Worm (Caenorhabditis elegans): ENCODE data around the gene C37C3.17.

C37C3.17 gene

DNA sequence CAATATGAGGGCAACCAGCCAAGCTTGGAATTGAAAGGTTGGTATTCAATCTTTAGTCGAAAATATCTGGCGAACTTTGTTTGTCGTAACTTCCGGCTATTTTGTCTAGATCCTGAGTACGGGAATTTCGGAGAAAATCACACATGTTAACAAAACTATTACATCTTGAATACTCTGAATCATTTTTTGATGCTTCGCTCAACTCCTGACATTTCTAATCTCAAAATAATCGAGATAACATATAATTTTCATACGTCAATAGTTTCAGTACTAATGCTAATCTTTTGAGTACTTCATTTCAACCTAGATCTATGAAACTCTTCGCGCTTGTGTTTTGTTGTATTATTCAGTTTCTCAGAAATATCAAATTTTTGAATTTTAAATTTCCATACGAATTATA lies 39.5 kb upstream of the C37C3.17 start:
- TF ChIP-seq Y95B8A.8 (GFP tag; IDR thresholded peaks at IDR 0.05), result no peak
- TF ChIP-seq dpff-1 (tag; optimal IDR thresholded peaks at IDR 0.05), result no peak
- no peak for TF ChIP-seq efl-1 (GFP tag; optimal IDR thresholded peaks at IDR 0.05)
- no peak for TF ChIP-seq Y56A3A.18 (GFP tag; IDR thresholded peaks at IDR 0.05)
- TF ChIP-seq B0035.1 (tag; optimal IDR thresholded peaks at IDR 0.05), result no peak
- TF ChIP-seq madf-10 (tag; optimal IDR thresholded peaks at IDR 0.05), result no peak
- TF ChIP-seq nhr-179 (tag; optimal IDR thresholded peaks at IDR 0.05), result no peak
- TF ChIP-seq cebp-1 (GFP tag; IDR thresholded peaks at IDR 0.05), result no peak
- TF ChIP-seq cebp-1 (tag; optimal IDR thresholded peaks at IDR 0.05), result no peak
- no peak for TF ChIP-seq nhr-80 (tag; optimal IDR thresholded peaks at IDR 0.05)
- no peak for TF ChIP-seq ztf-26 (tag; optimal IDR thresholded peaks at IDR 0.05)
- TF ChIP-seq ZK185.1 (tag; optimal IDR thresholded peaks at IDR 0.05; ENCODE audit: poor library complexity, severe bottlenecking), result no peak
- no peak for TF ChIP-seq K11D2.4 (GFP tag; IDR thresholded peaks at IDR 0.05)
- TF ChIP-seq ztf-28 (GFP tag; IDR thresholded peaks at IDR 0.05), result no peak
- TF ChIP-seq Y67H2A.10 (GFP tag; conservative IDR thresholded peaks at IDR 0.05), result no peak
- no peak for TF ChIP-seq nfya-2 (GFP tag; IDR thresholded peaks at IDR 0.05)
- TF ChIP-seq lin-35 (GFP tag; optimal IDR thresholded peaks at IDR 0.05), result no peak

DNA sequence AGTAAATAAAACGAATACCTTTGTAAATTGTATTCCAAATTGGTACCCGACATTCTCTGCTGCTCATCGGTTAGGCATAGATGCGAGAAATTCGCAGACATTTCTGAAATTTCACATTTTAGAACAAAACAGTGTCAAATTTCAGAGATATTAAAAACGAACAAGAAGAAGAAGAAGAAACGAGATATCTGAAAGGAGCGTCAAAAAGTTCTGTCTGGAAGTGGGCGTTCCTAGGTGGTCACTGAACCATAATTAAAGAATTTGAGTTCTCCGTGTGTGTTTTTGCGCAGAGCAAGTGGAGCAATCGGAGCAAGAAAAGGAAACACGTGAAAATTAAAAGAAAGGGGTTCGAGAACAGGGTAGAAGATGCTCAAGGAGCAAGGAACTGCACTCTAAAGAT lies 38.1 kb upstream of the C37C3.17 start, which contains the start of gene F40A3.7:
F40A3.7 (minus strand) TSS at position 101 of the 400 bp plus-strand sequence.
- no peak for TF ChIP-seq ceh-100 (GFP tag; IDR thresholded peaks at IDR 0.05)
- no peak for TF ChIP-seq Y53G8AR.9 (GFP tag; conservative IDR thresholded peaks at IDR 0.05)
- TF ChIP-seq egrh-3 (GFP tag; IDR thresholded peaks at IDR 0.05), result no peak
- no peak for TF ChIP-seq rec-8 (tag; optimal IDR thresholded peaks at IDR 0.05)
- TF ChIP-seq mes-4 (tag; optimal IDR thresholded peaks at IDR 0.05), result no peak
- TF ChIP-seq ztf-6 (GFP tag; IDR thresholded peaks at IDR 0.05), result no peak
- TF ChIP-seq zfh-2 (GFP tag; conservative IDR thresholded peaks at IDR 0.05), result no peak
- no peak for TF ChIP-seq cebp-2 (GFP tag; IDR thresholded peaks at IDR 0.05)
- TF ChIP-seq tlf-1 (GFP tag; optimal IDR thresholded peaks at IDR 0.05), result no peak

- TF ChIP-seq hmg-1.2 (GFP tag; IDR thresholded peaks at IDR 0.05) (peak; percentile 22; the same call in 1 of the 2 replicates), ZK185.1 (tag; optimal IDR thresholded peaks at IDR 0.05; ENCODE audit: poor library complexity, severe bottlenecking) (no peak), aptf-2 (GFP tag; conservative IDR thresholded peaks at IDR 0.05) (no peak)
Measured at ce11 chrV:7893812-7894381, 32.2 kb upstream of the C37C3.17 start, which contains the start of gene F40A3.6. Gene F40A3.6, minus strand, starts transcription at chrV:7893862.

DNA sequence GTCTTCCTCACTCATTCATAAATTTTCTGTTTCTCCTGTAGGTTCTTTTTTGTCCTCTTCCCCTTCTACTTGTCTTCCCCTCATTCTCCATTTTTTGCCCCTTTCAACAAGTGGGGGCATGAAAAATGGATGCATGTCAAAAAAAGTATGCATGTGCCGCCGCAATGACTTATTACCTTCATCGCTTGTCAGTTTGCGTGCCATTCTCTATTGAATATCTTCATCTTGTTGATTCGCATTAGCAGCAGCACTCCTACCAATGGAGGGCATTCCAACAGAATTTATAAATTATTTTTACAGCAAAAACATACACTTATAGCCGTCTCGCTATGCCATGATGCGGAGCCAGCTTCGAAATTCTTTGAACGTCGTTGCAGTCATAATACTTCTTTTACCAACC lies 29.5 kb upstream of the C37C3.17 start, which contains the start of gene F40A3.1:
F40A3.1 (plus strand) TSS at position 301 of the 400 bp plus-strand sequence.
- no peak for TF ChIP-seq ets-4 (GFP tag; optimal IDR thresholded peaks at IDR 0.05)
- no peak for TF ChIP-seq rcor-1 (GFP tag; IDR thresholded peaks at IDR 0.05)
- TF ChIP-seq nhr-80 (tag; optimal IDR thresholded peaks at IDR 0.05), result no peak
- TF ChIP-seq attf-5 (GFP tag; optimal IDR thresholded peaks at IDR 0.05), result no peak
- TF ChIP-seq snpc-4 (GFP tag; optimal IDR thresholded peaks at IDR 0.05), result no peak
- no peak for TF ChIP-seq snpc-4 (tag; optimal IDR thresholded peaks at IDR 0.05)
- no peak for TF ChIP-seq T26A5.8 (tag; optimal IDR thresholded peaks at IDR 0.05)
- no peak for TF ChIP-seq Y56A3A.18 (GFP tag; IDR thresholded peaks at IDR 0.05)
- no peak for TF ChIP-seq attf-6 (GFP tag; IDR thresholded peaks at IDR 0.05)
- no peak for TF ChIP-seq ceh-40 (GFP tag; IDR thresholded peaks at IDR 0.05)
- TF ChIP-seq let-607 (tag; optimal IDR thresholded peaks at IDR 0.05), result no peak
- TF ChIP-seq ztf-6 (GFP tag; IDR thresholded peaks at IDR 0.05), result no peak
- no peak for TF ChIP-seq Y53G8AR.9 (GFP tag; conservative IDR thresholded peaks at IDR 0.05)
- no peak for TF ChIP-seq snpc-3.4 (tag; optimal IDR thresholded peaks at IDR 0.05)
- TF ChIP-seq B0336.3 (GFP tag; IDR thresholded peaks at IDR 0.05), result no peak
- no peak for TF ChIP-seq nfyb-1 (GFP tag; IDR thresholded peaks at IDR 0.05)
- no peak for TF ChIP-seq lsy-27 (tag; optimal IDR thresholded peaks at IDR 0.05; ENCODE audit: borderline replicate concordance, insufficient read depth)
- no peak for TF ChIP-seq F52B5.7 (tag; optimal IDR thresholded peaks at IDR 0.05)
- TF ChIP-seq mxl-1 (tag; optimal IDR thresholded peaks at IDR 0.05), result no peak
- no peak for TF ChIP-seq lsl-1 (GFP tag; optimal IDR thresholded peaks at IDR 0.05)

Data from whole organism, young adult.